Fruit fly (Drosophila melanogaster) S2 (cell line): ENCODE data around the gene IFT52.

Experiments
- CG8478 ChIP-seq: fragments of >200 bp; optimal IDR thresholded peaks from 2 replicates; lab custom pipeline; 2018
- CTCF ChIP-seq, 2 experiments: fragments of >200 bp; optimal IDR thresholded peaks; 2 replicates each; lab custom pipeline; 2018

- TF ChIP-seq CG8478 (lab: Kevin White, UChicago) (no peak), CTCF (optimal IDR thresholded peaks at IDR 0.05; lab: Kevin White, UChicago) (peak; percentile 93 to 95)
Measured at dm6 chr2L:6526996-6527395, 30.3 kb downstream of the IFT52 start.
